Worm (Caenorhabditis elegans) whole organism, young adult: ENCODE results near the gene daf-31.

Experiments used
- C17E4.6 ChIP-seq: fragments of 200-800 bp; sonication (Bioruptor generic); IDR thresholded peaks from 2 replicates; pipeline ENCODE4 v1.3.6; 2022; ENCODE audit warnings: missing genetic modification reagents, missing genetic modification characterization, missing compliant biosample characterization
- D2030.7 ChIP-seq: fragments of 200-800 bp; sonication (Bioruptor generic); IDR thresholded peaks from 2 replicates; pipeline ENCODE4 v1.3.6; 2022; ENCODE audit warnings: missing genetic modification reagents, missing genetic modification characterization, missing compliant biosample characterization
- F39B2.1 ChIP-seq: fragments of 200-800 bp; sonication (Bioruptor generic); IDR thresholded peaks from 2 replicates; pipeline ENCODE4 v1.3.6; 2022; ENCODE audit warnings: missing genetic modification reagents, missing genetic modification characterization, missing compliant biosample characterization
- F49E8.2 ChIP-seq: sonication (generic microtip); optimal IDR thresholded peaks from 3 replicates; lab custom pipeline; 2017; ENCODE audit warnings: missing genetic modification characterization, mild to moderate bottlenecking, missing compliant biosample characterization, antibody characterized with exemption, moderate library complexity; ENCODE audit not compliant: insufficient read depth
- T07F8.4 ChIP-seq: sonication (generic microtip); optimal IDR thresholded peaks from 2 replicates; lab custom pipeline; 2016; ENCODE audit warnings: mild to moderate bottlenecking, missing genetic modification characterization, moderate library complexity, missing compliant biosample characterization
- T26A5.8 ChIP-seq: sonication (generic microtip); optimal IDR thresholded peaks from 2 replicates; lab custom pipeline; 2016; ENCODE audit warnings: missing genetic modification characterization, missing compliant biosample characterization
- Y53F4B.3 ChIP-seq: fragments of 200-800 bp; sonication (Bioruptor generic); IDR thresholded peaks from 2 replicates; pipeline ENCODE4 v1.3.6; 2022; ENCODE audit warnings: missing genetic modification reagents, missing genetic modification characterization, missing compliant biosample characterization
- Y53G8AR.9 ChIP-seq: fragments of 200-800 bp; sonication (Bioruptor generic); conservative IDR thresholded peaks from 2 replicates; pipeline ENCODE4 v1.3.6; 2022; ENCODE audit warnings: missing genetic modification reagents, missing genetic modification characterization, missing compliant biosample characterization
- athp-1 ChIP-seq: sonication (generic microtip); optimal IDR thresholded peaks from 2 replicates; lab custom pipeline; 2017; ENCODE audit warnings: mild to moderate bottlenecking, missing genetic modification characterization, missing compliant biosample characterization
- attf-3 ChIP-seq: fragments of 200-800 bp; sonication (Bioruptor generic); conservative IDR thresholded peaks from 2 replicates; pipeline ENCODE4 v1.3.6; 2022; ENCODE audit warnings: missing genetic modification reagents, missing genetic modification characterization, missing compliant biosample characterization
- cebp-2 ChIP-seq: fragments of 200-800 bp; sonication (Bioruptor generic); IDR thresholded peaks from 2 replicates; pipeline ENCODE4 v1.3.6; 2022; ENCODE audit warnings: missing genetic modification characterization, missing compliant biosample characterization
- ceh-40 ChIP-seq: fragments of 200-800 bp; sonication (Bioruptor generic); IDR thresholded peaks from 2 replicates; pipeline ENCODE4 v1.3.6; 2022; ENCODE audit warnings: missing genetic modification characterization, missing compliant biosample characterization
- ceh-91 ChIP-seq: fragments of 200-800 bp; sonication (Bioruptor generic); IDR thresholded peaks from 2 replicates; pipeline ENCODE4 v1.3.6; 2022; ENCODE audit warnings: missing genetic modification reagents, missing genetic modification characterization, missing compliant biosample characterization
- chd-7 ChIP-seq: sonication (generic microtip); optimal IDR thresholded peaks from 2 replicates; lab custom pipeline; 2016; ENCODE audit warnings: mild to moderate bottlenecking, missing genetic modification characterization, moderate library complexity, missing compliant biosample characterization
- dox-1 ChIP-seq: fragments of 200-800 bp; sonication (Bioruptor generic); IDR thresholded peaks from 2 replicates; pipeline ENCODE4 v1.3.6; 2022; ENCODE audit warnings: missing genetic modification reagents, missing genetic modification characterization, missing compliant biosample characterization
- egl-18 ChIP-seq: fragments of 200-800 bp; sonication (Bioruptor generic); IDR thresholded peaks from 2 replicates; pipeline ENCODE4 v1.3.6; 2022; ENCODE audit warnings: missing genetic modification reagents, missing genetic modification characterization, missing compliant biosample characterization
- ekl-4 ChIP-seq: fragments of 200-800 bp; sonication (Bioruptor generic); IDR thresholded peaks from 2 replicates; pipeline ENCODE4 v1.3.6; 2022; ENCODE audit warnings: missing genetic modification reagents, missing genetic modification characterization, missing compliant biosample characterization
- fkh-3 ChIP-seq: sonication (generic microtip); optimal IDR thresholded peaks from 2 replicates; lab custom pipeline; 2016; ENCODE audit warnings: mild to moderate bottlenecking, missing genetic modification characterization, missing compliant biosample characterization
- gei-17 ChIP-seq: fragments of 200-800 bp; sonication (Bioruptor generic); optimal IDR thresholded peaks from 2 replicates; lab custom pipeline; 2018; ENCODE audit warnings: mild to moderate bottlenecking, missing genetic modification characterization, missing compliant biosample characterization
- hlh-12 ChIP-seq: sonication (generic microtip); optimal IDR thresholded peaks from 2 replicates; lab custom pipeline; 2016; ENCODE audit warnings: missing genetic modification characterization, missing compliant biosample characterization
- hmg-1.2 ChIP-seq: fragments of 200-800 bp; sonication (Bioruptor generic); IDR thresholded peaks from 2 replicates; pipeline ENCODE4 v1.3.6; 2022; ENCODE audit warnings: missing genetic modification reagents, missing genetic modification characterization, missing compliant biosample characterization
- hrde-1 ChIP-seq: sonication (generic microtip); optimal IDR thresholded peaks from 2 replicates; lab custom pipeline; 2016; ENCODE audit warnings: missing genetic modification characterization, mild to moderate bottlenecking, missing compliant biosample characterization, moderate library complexity, missing genotype, missing genetic modification reagents, borderline replicate concordance
- lin-54 ChIP-seq: fragments of 200-800 bp; sonication (Bioruptor generic); optimal IDR thresholded peaks from 2 replicates; lab custom pipeline; 2018; ENCODE audit warnings: mild to moderate bottlenecking, missing genetic modification characterization, missing compliant biosample characterization
- madf-6 ChIP-seq: fragments of 200-800 bp; sonication (Bioruptor generic); IDR thresholded peaks from 2 replicates; pipeline ENCODE4 v1.3.6; 2022; ENCODE audit warnings: missing genetic modification reagents, missing genetic modification characterization, missing compliant biosample characterization
- madf-8 ChIP-seq: fragments of 200-800 bp; sonication (Bioruptor generic); conservative IDR thresholded peaks from 2 replicates; pipeline ENCODE4 v1.3.6; 2022; ENCODE audit warnings: missing genetic modification reagents, missing genetic modification characterization, missing compliant biosample characterization
- mcd-1 ChIP-seq: fragments of 200-800 bp; sonication (Bioruptor generic); IDR thresholded peaks from 2 replicates; pipeline ENCODE4 v1.3.6; 2022; ENCODE audit warnings: missing genetic modification reagents, missing genetic modification characterization, missing compliant biosample characterization
- mel-28 ChIP-seq: sonication (generic microtip); optimal IDR thresholded peaks from 2 replicates; lab custom pipeline; 2016; ENCODE audit warnings: borderline replicate concordance, mild to moderate bottlenecking, missing genetic modification characterization, missing compliant biosample characterization
- mes-4 ChIP-seq: sonication (generic microtip); optimal IDR thresholded peaks from 2 replicates; lab custom pipeline; 2016; ENCODE audit warnings: missing genotype, missing genetic modification characterization, missing compliant biosample characterization
- nfya-2 ChIP-seq: fragments of 200-800 bp; sonication (Bioruptor generic); IDR thresholded peaks from 2 replicates; pipeline ENCODE4 v1.3.6; 2022; ENCODE audit warnings: missing genetic modification reagents, missing genetic modification characterization, missing compliant biosample characterization
- nhr-27 ChIP-seq: fragments of 200-800 bp; sonication (Bioruptor generic); optimal IDR thresholded peaks from 2 replicates; lab custom pipeline; 2018; ENCODE audit warnings: mild to moderate bottlenecking, missing genetic modification characterization, moderate library complexity, missing compliant biosample characterization
- rpc-1 ChIP-seq, 2 experiments: fragments of 150-350 bp in 1 of 2; sonication (generic microtip) in 1 of 2; optimal IDR thresholded peaks; 2 replicates each; lab custom pipeline; 2014 to 2018; ENCODE audit warnings: missing biosample characterization in 1 of 2, missing genetic modification characterization in 1 of 2, missing genetic modification reagents in 1 of 2, missing genotype in 1 of 2
- sptf-2 ChIP-seq: fragments of 200-800 bp; sonication (Bioruptor generic); optimal IDR thresholded peaks from 2 replicates; lab custom pipeline; 2018; ENCODE audit warnings: mild to moderate bottlenecking, missing genetic modification characterization, missing compliant biosample characterization
- tbp1 ChIP-seq: fragments of 200-800 bp; sonication (Bioruptor generic); optimal IDR thresholded peaks from 2 replicates; lab custom pipeline; 2018; ENCODE audit warnings: mild to moderate bottlenecking, missing genetic modification characterization, missing compliant biosample characterization
- tlf-1 ChIP-seq: fragments of 200-800 bp; sonication (Bioruptor generic); optimal IDR thresholded peaks from 2 replicates; lab custom pipeline; 2018; ENCODE audit warnings: mild to moderate bottlenecking, missing genetic modification characterization, missing compliant biosample characterization
- unc-130 ChIP-seq: sonication (generic microtip); optimal IDR thresholded peaks from 2 replicates; lab custom pipeline; 2016; ENCODE audit warnings: missing genetic modification reagents, missing genetic modification characterization, missing compliant biosample characterization
- zfh-2 ChIP-seq: fragments of 200-800 bp; sonication (Bioruptor generic); conservative IDR thresholded peaks from 2 replicates; pipeline ENCODE4 v1.3.6; 2022; ENCODE audit warnings: missing genetic modification reagents, missing genetic modification characterization, missing compliant biosample characterization

daf-31 gene

ce11 chrIV:8291232-8291631 lies 1.2 kb downstream of the daf-31 start, which contains the start of gene K07H8.2:
K07H8.2 (plus strand) TSS chrIV:8291532.
- peak; percentile 35 for TF ChIP-seq F49E8.2 (tag; lab: Kevin White, UChicago)
- TF ChIP-seq athp-1 (tag; lab: Kevin White, UChicago), result no peak

ce11 chrIV:8294650-8295049 lies 4.6 kb downstream of the daf-31 start, which contains the start of gene tbce-1:
tbce-1 (plus strand) TSS chrIV:8294690.
- no peak for TF ChIP-seq tlf-1
- peak; percentile 19 for TF ChIP-seq hrde-1 (tag; lab: Kevin White, UChicago)
- TF ChIP-seq lin-54, result peak; percentile 3

ce11 chrIV:8297192-8297591 lies 7.1 kb downstream of the daf-31 start, which contains the start of gene nprl-3:
nprl-3 (plus strand) TSS chrIV:8297492.
- TF ChIP-seq mel-28, result no peak
- TF ChIP-seq zfh-2 (GFP tag; lab: Robert Waterston, UW), result no peak
- TF ChIP-seq sptf-2 (GFP tag; lab: Kevin White, UChicago), result no peak
- no peak for TF ChIP-seq gei-17 (GFP tag; lab: Kevin White, UChicago)
- no peak for TF ChIP-seq madf-6 (GFP tag; lab: Robert Waterston, UW)
- TF ChIP-seq mes-4 (tag; lab: Kevin White, UChicago), result no peak
- no peak for TF ChIP-seq ceh-40 (GFP tag; lab: Robert Waterston, UW)
- TF ChIP-seq T26A5.8 (tag; lab: Kevin White, UChicago), result no peak
- TF ChIP-seq T07F8.4 (tag; lab: Kevin White, UChicago), result no peak
- no peak for TF ChIP-seq mcd-1 (GFP tag; lab: Robert Waterston, UW)
- TF ChIP-seq C17E4.6, result no peak
- no peak for TF ChIP-seq F39B2.1 (GFP tag; lab: Robert Waterston, UW)
- no peak for TF ChIP-seq attf-3 (GFP tag; lab: Robert Waterston, UW)
- TF ChIP-seq unc-130 (GFP tag; lab: Kevin White, UChicago), result no peak
- no peak for TF ChIP-seq Y53F4B.3
- TF ChIP-seq tbp1 (GFP tag; lab: Kevin White, UChicago), result no peak
- no peak for TF ChIP-seq egl-18 (GFP tag; lab: Robert Waterston, UW)
- no peak for TF ChIP-seq ceh-91 (GFP tag; lab: Robert Waterston, UW)
- no peak for TF ChIP-seq dox-1
- TF ChIP-seq, all 124 proteins: peak for 0

ce11 chrIV:8299636-8300035 lies 9.6 kb downstream of the daf-31 start, which contains the start of gene F35H10.6:
F35H10.6 (plus strand) TSS chrIV:8299936.
- TF ChIP-seq madf-6 (GFP tag; lab: Robert Waterston, UW) (no peak), ekl-4 (GFP tag; lab: Robert Waterston, UW) (no peak), hmg-1.2 (GFP tag; lab: Robert Waterston, UW) (no peak)

ce11 chrIV:8300468-8300867 lies 10.4 kb downstream of the daf-31 start, which contains the start of gene F35H10.5:
F35H10.5 (plus strand) TSS chrIV:8300768.
- TF ChIP-seq Y53F4B.3 (no peak), chd-7 (tag; lab: Kevin White, UChicago) (no peak), hlh-12 (tag; lab: Kevin White, UChicago) (no peak), fkh-3 (tag; lab: Kevin White, UChicago) (no peak), madf-8 (GFP tag; lab: Robert Waterston, UW) (no peak), nhr-27 (tag; lab: Kevin White, UChicago) (no peak), T26A5.8 (tag; lab: Kevin White, UChicago) (no peak), ekl-4 (GFP tag; lab: Robert Waterston, UW) (no peak), cebp-2 (GFP tag; lab: Robert Waterston, UW) (no peak), mes-4 (tag; lab: Kevin White, UChicago) (no peak), ceh-91 (GFP tag; lab: Robert Waterston, UW) (no peak), D2030.7 (GFP tag; lab: Robert Waterston, UW) (no peak), nfya-2 (GFP tag; lab: Robert Waterston, UW) (no peak), Y53G8AR.9 (GFP tag; lab: Robert Waterston, UW) (no peak), rpc-1 (optimal IDR thresholded peaks at IDR 0.05; lab: Kevin White, UChicago) (no peak), rpc-1 (tag; optimal IDR thresholded peaks at IDR 0.05; lab: Kevin White, UChicago) (no peak)
- TF ChIP-seq, all 124 proteins: peak for 0
